Worm (Caenorhabditis elegans) whole organism, L3 larva: Measurements from ENCODE around the gene T26H8.4.

ENCODE experiments used
- ceh-16 ChIP-seq: sonication (generic microtip); optimal IDR thresholded peaks from 2 replicates; lab custom pipeline; 2017; ENCODE audit warnings: missing biosample characterization, missing genetic modification characterization
- fos-1 ChIP-seq: fragments of 150-350 bp; optimal IDR thresholded peaks from 2 replicates; lab custom pipeline; 2014; ENCODE audit warnings: missing biosample characterization, missing genetic modification characterization
- jun-1 ChIP-seq: fragments of 150-350 bp; optimal IDR thresholded peaks from 2 replicates; lab custom pipeline; 2014; ENCODE audit warnings: missing biosample characterization, missing genetic modification reagents, missing genetic modification characterization
- nhr-237 ChIP-seq: fragments of 150-350 bp; optimal IDR thresholded peaks from 2 replicates; lab custom pipeline; 2014; ENCODE audit warnings: missing biosample characterization, missing genetic modification characterization
- nhr-43 ChIP-seq: sonication (generic microtip); optimal IDR thresholded peaks from 2 replicates; lab custom pipeline; 2016; ENCODE audit warnings: mild to moderate bottlenecking, missing genetic modification characterization, missing compliant biosample characterization; ENCODE audit not compliant: poor library complexity, severe bottlenecking
- nhr-76 ChIP-seq: fragments of 150-350 bp; sonication (generic microtip); optimal IDR thresholded peaks from 5 replicates; lab custom pipeline; 2014; ENCODE audit warnings: missing biosample characterization, missing genetic modification characterization

- TF ChIP-seq nhr-237 (tag; lab: Kevin White, UChicago) (no peak), nhr-76 (tag; lab: Kevin White, UChicago) (no peak), fos-1 (tag; lab: Kevin White, UChicago) (no peak), jun-1 (tag; lab: Kevin White, UChicago) (no peak), nhr-43 (tag; lab: Kevin White, UChicago) (no peak), ceh-16 (tag; lab: Kevin White, UChicago) (no peak)
Observed at ce11 chrV:15281279-15281949, 25.2 kb downstream of the T26H8.4 start, which contains the start of the genes srw-19 and srx-51.
